Worm (Caenorhabditis elegans) whole organism, midembryonic: ENCODE results near the gene zmp-4.

Experiments
- flt-1 ChIP-seq: fragments of 200-800 bp; sonication (Bioruptor generic); IDR thresholded peaks from 2 replicates; pipeline ENCODE4 v1.3.6; 2022; ENCODE audit warnings: missing genetic modification characterization, missing compliant biosample characterization
- med-1 ChIP-seq: sonication (generic microtip); optimal IDR thresholded peaks from 2 replicates; lab custom pipeline; 2017; ENCODE audit warnings: missing genetic modification characterization, mild to moderate bottlenecking, missing compliant biosample characterization, antibody characterized with exemption, missing genetic modification reagents; ENCODE audit not compliant: insufficient read depth
- ref-1 ChIP-seq: fragments of 200-800 bp; sonication (Bioruptor generic); conservative IDR thresholded peaks from 2 replicates; pipeline ENCODE4 v1.3.6; 2022; ENCODE audit warnings: missing genetic modification reagents, missing genetic modification characterization, missing compliant biosample characterization
- tab-1 ChIP-seq: fragments of 200-800 bp; sonication (Bioruptor generic); IDR thresholded peaks from 2 replicates; pipeline ENCODE4 v1.3.6; 2022; ENCODE audit warnings: missing genetic modification characterization, missing compliant biosample characterization
- ztf-23 ChIP-seq: fragments of 200-800 bp; sonication (Bioruptor generic); IDR thresholded peaks from 2 replicates; pipeline ENCODE4 v1.3.6; 2022; ENCODE audit warnings: missing genetic modification reagents, missing genetic modification characterization, missing compliant biosample characterization
- ztf-29 ChIP-seq: fragments of 200-800 bp; sonication (Bioruptor generic); IDR thresholded peaks from 2 replicates; pipeline ENCODE4 v1.3.6; 2022; ENCODE audit warnings: missing genetic modification reagents, missing genetic modification characterization, missing compliant biosample characterization

DNA sequence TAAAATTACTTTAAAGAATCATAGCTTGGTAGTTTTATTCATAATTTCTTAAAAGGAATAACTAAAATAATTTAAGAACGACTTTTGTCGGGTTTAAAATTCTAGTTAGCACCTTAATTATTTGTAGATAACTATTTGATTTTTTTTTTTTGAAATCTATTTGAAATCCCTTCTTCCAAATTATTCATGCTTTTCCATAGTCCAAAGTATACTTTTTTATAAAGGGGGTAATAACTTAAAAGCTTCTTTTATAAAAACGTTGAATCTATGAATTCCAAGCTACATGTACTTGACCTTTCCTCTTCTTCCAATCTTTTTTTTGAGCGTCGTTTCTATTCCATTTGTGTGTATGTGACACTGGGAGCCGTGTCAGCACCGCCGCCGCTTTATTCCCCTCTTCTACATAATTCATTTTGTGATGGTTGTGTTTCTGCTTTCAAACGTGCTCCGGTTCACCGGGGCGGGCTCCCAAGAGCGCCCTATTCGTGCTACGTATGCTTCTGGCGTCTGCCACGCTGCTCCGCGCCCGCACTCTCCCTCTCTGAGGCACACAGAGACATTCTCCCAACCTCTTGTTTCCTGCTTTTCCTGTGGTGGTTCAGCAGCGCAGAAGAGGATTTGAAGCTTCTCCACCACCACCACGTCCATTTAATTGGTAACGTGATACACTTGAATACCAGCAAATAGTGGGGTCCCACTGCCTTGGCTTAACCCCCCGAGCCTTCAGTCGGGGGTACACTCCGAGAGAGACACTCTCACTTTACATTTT, 12.2 kb upstream of the zmp-4 start:
- TF ChIP-seq ztf-23 (GFP tag; lab: Robert Waterston, UW) = no peak
- no peak for TF ChIP-seq tab-1 (GFP tag; lab: Robert Waterston, UW)
- TF ChIP-seq med-1 = no peak
- TF ChIP-seq ref-1 = no peak
- no peak for TF ChIP-seq ztf-29 (GFP tag; lab: Robert Waterston, UW)
- TF ChIP-seq flt-1 (GFP tag; lab: Robert Waterston, UW) = no peak
